Worm (Caenorhabditis elegans): ENCODE measurements around the gene ZK228.4.

- TF ChIP-seq ama-1 (optimal IDR thresholded peaks at IDR 0.05) (no peak), tbx-11 (GFP tag; IDR thresholded peaks at IDR 0.05) (no peak), tbx-37 (GFP tag; conservative IDR thresholded peaks at IDR 0.05) (no peak), B0310.2 (tag; optimal IDR thresholded peaks at IDR 0.05) (no peak), pes-1 (GFP tag; IDR thresholded peaks at IDR 0.05) (no peak), tra-4 (tag; optimal IDR thresholded peaks at IDR 0.05) (no peak), sea-1 (GFP tag; conservative IDR thresholded peaks at IDR 0.05) (no peak), hmbx-1 (tag; optimal IDR thresholded peaks at IDR 0.05) (no peak), ets-7 (tag; optimal IDR thresholded peaks at IDR 0.05) (no peak), ceh-36 (tag; optimal IDR thresholded peaks at IDR 0.05) (no peak), scrt-1 (GFP tag; IDR thresholded peaks at IDR 0.05) (no peak)
Measured at ce11 chrV:18504610-18505009, 42.0 kb downstream of the ZK228.4 start.
